Worm (Caenorhabditis elegans) whole organism, L3 larva: ENCODE data around the gene F56F11.4.

Experiments used
- fkh-10 ChIP-seq: sonication (generic microtip); optimal IDR thresholded peaks from 2 replicates; lab custom pipeline; 2017; ENCODE audit warnings: missing biosample characterization, missing genetic modification reagents, missing genetic modification characterization
- fos-1 ChIP-seq: fragments of 150-350 bp; optimal IDR thresholded peaks from 2 replicates; lab custom pipeline; 2014; ENCODE audit warnings: missing biosample characterization, missing genetic modification characterization
- nfya-1 ChIP-seq: sonication (generic microtip); optimal IDR thresholded peaks from 2 replicates; lab custom pipeline; 2017; ENCODE audit warnings: missing genetic modification characterization, mild to moderate bottlenecking, missing compliant biosample characterization, antibody characterized with exemption, moderate library complexity; ENCODE audit not compliant: insufficient read depth

The F56F11.4 gene

DNA sequence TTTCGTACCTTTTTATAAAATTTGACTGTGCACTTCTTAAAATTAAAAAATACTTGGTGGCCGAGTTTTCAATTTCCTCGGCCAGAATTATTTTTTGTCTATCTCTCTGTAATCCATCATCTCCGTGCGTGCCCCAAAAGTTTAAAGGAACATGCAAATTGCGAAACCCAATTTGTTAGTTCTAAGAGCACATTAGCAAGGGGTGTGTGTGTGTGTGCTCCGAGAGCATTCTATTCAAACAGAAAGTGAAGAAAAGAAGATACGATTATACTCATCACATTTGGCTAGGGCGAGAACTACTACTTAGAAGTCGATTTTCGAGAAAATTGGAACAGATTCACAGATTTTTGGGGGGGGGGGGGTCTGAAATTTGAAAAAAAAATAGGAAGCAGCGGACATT, 58.0 kb downstream of the F56F11.4 start:
- TF ChIP-seq fos-1 (tag; lab: Kevin White, UChicago) (no peak), nfya-1 (tag; lab: Kevin White, UChicago) (peak; percentile 29), fkh-10 (peak; percentile 72)
